Worm (Caenorhabditis elegans): Measurements from ENCODE around the gene cutl-23.

DNA sequence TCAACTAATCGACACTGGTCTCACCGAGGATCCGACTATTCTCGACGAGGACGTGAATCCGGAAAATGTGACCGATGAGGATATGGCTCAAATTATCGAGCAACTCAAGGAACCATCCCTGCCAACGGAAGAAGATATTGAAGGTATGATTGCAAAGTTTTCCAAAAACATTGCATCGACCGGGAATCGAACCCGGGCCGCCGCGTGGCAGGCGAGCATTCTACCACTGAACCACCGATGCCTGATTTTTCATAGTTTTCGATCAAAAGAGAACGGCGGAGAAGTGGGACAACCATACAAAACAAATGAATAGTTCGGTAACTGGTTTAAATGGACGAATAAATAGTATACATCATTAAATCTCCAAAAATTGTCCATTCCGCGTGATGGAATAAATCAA, 8.1 kb upstream of the cutl-23 start:
- no peak for TF ChIP-seq pha-4 (tag; optimal IDR thresholded peaks at IDR 0.05)
- TF ChIP-seq nhr-11 (tag; optimal IDR thresholded peaks at IDR 0.05), result no peak
- no peak for TF ChIP-seq sox-4 (tag; optimal IDR thresholded peaks at IDR 0.05)
- no peak for TF ChIP-seq nfya-1 (tag; optimal IDR thresholded peaks at IDR 0.05)
- no peak for TF ChIP-seq nhr-232 (tag; optimal IDR thresholded peaks at IDR 0.05)
- no peak for TF ChIP-seq hlh-15 (tag; optimal IDR thresholded peaks at IDR 0.05)
- TF ChIP-seq fkh-10 (GFP tag; optimal IDR thresholded peaks at IDR 0.05), result no peak

Data from whole organism, late embryonic.